Fruit fly (Drosophila melanogaster): ENCODE data around the gene CG8173.

Gene CG8173

DNA sequence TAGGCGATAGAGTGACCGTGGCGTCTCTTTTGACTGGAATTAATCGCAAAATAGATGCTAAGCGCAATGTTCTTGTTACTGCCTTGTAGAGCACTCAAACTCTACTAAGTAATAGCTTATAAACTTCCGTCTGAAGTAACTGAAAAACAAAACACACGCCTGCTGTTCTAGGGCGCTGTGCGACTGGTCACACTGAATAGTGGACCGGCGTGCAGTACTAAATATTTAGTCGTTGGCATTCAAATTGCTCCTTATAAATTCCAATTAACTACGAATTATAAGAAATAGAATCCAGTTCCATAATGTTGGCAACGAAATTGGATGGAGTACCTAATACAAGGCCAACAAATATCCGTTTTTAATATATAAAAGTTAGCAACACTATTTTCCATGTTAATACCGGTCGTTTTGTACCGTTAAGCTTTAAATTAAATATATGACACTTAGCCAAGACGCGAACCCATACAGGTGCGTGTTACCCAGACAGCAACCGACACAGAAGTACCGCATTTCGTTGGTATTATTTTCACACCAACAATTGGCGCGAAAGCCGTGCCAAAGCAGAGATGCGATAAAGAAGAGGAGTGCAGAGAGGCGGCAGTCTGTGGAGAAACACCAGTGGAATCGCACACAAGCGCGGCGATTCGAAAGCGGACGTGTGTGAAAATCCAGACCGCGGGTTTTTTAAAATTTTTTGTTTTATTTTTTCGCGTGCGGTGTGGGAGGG, at the start of gene CG8173, which contains the start of gene raskol:
CG8173 (minus strand) TSS at position 108 of the 727 bp plus-strand sequence.
raskol (plus strand) TSS at position 599 of the 727 bp plus-strand sequence.
- TF ChIP-seq CG8478 (optimal IDR thresholded peaks at IDR 0.05) (no peak), CTCF (optimal IDR thresholded peaks at IDR 0.05) (peak; percentile 43 to 52)

DNA sequence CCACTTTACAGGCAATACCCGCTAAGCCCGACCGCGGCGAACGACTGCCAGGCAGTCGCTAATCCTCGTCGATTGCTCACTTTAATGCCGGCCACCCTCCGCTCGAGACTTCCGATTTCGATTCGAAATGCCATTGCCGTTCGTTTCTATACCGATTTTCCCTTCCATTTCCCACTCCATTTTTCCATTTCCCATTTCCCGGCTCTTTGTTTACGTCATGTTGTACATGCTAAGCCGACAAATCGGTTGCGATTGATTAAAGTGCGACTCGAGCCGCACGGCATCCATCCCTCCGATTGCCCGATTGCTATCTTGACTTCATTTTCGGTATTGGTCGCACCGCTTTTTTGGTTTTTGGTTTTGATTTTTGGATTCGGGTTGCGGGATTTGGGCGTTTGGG, 47.4 kb upstream of the CG8173 start:
- TF ChIP-seq CG8478 (optimal IDR thresholded peaks at IDR 0.05) (no peak), CTCF (optimal IDR thresholded peaks at IDR 0.05) (no peak)

DNA sequence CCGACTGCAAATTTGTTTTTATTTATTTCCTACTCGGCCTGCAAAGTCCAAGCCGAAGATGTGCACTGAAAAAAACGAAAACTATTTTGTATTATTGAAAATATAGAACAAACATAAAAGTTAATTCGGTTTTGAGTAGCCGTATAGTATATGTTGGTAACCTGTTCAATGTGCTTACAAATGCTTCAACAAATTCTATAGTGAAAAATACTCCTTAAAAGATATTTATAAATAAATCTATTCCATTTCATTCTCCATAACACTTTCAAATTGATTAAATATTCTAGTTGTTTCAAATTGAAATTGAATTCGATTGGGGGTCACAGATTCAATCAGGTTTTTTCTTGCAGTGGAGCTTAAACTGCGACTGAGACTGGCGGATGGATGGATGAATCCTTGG, 45.7 kb upstream of the CG8173 start:
- TF ChIP-seq CG8478 (optimal IDR thresholded peaks at IDR 0.05): no peak
- no peak for TF ChIP-seq CTCF (optimal IDR thresholded peaks at IDR 0.05)

- TF ChIP-seq CTCF (optimal IDR thresholded peaks at IDR 0.05) (peak; percentile 97), CG8478 (optimal IDR thresholded peaks at IDR 0.05) (no peak)
Observed at dm6 chrX:17751658-17752057, 42.2 kb upstream of the CG8173 start.

DNA sequence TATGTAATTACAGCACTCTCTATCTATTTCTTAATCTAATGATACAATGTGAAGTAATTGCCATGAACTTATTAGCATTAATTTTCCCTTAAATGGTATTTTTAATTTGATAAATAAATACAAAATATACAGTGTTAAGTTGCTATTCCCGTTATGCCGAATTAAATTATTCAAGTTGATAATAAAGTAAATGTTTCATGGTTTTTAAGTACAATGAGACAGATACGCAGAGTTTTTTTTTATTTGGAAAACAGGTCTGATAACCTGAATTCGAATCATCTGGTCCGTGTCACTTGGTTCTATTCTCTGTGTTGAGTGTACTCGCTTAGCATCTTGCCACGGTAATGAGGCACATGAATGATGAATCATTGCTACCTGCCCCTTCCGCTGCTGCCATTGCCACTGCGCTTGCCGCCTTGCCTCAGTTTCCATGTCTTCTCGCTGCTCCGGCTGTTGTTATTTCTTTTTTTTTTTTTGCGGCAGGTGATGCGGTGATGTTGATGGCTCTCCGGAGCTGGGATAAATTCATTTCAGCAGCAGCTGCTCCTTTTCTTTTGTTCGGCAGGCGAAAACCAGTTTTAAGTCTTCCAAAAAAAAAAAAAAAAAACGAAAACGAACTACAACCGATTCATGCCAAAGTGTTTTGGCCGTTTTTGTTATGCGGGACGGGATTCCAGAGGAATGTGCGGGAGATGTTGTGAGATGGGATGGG, 36.4 kb upstream of the CG8173 start:
- TF ChIP-seq CTCF (optimal IDR thresholded peaks at IDR 0.05) (no peak), CG8478 (optimal IDR thresholded peaks at IDR 0.05) (no peak)

dm6 chrX:17743598-17743997, 34.1 kb upstream of the CG8173 start:
- TF ChIP-seq CTCF (optimal IDR thresholded peaks at IDR 0.05) (no peak), CG8478 (optimal IDR thresholded peaks at IDR 0.05) (no peak)

- TF ChIP-seq CG8478 (optimal IDR thresholded peaks at IDR 0.05) (no peak), CTCF (optimal IDR thresholded peaks at IDR 0.05) (no peak)
Observed at dm6 chrX:17742592-17743364, 33.3 kb upstream of the CG8173 start.

dm6 chrX:17741864-17742297, 32.4 kb upstream of the CG8173 start:
- TF ChIP-seq CTCF (optimal IDR thresholded peaks at IDR 0.05) (no peak), CG8478 (optimal IDR thresholded peaks at IDR 0.05) (no peak)

dm6 chrX:17741019-17741863, 31.8 kb upstream of the CG8173 start:
- TF ChIP-seq CTCF (optimal IDR thresholded peaks at IDR 0.05) (no peak), CG8478 (optimal IDR thresholded peaks at IDR 0.05) (no peak)

DNA sequence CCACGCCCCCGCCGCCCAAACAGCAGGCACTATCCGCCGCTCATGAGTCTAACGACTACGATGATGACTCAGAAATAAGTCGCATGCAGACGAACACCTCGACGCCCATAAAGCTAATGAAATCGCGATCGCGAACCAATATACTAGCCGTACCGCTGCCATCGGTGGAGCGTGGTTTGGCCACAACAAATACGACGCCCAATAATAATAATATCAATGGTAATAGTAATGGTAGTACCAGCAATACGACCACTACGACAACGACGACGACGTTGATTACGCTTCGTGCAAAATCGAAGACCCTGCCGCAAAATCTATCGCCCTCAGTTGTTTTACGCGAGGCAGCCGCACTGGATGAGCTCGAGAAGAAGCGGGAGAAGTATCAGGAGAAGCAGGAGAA, 30.5 kb upstream of the CG8173 start:
- no peak for TF ChIP-seq CTCF (optimal IDR thresholded peaks at IDR 0.05)
- no peak for TF ChIP-seq CG8478 (optimal IDR thresholded peaks at IDR 0.05)

DNA sequence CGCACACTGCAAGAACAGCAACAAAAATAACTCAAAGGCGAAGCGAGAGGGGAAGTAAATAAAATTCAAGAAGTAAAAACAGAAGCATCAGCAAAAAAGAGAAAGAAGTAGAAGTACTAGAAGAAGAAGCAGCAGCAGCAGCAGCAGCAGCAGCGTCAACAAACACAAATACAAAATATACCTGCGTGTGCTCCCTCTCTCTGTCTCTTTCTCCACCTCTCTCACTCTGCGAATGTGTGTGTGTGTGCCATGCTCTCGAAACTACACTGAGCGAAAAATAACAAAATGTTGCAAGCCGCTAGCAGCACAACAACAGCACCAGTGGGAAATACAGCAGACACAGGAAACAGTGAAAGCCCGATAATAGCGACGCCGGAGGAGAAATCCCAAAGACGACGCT, 29.5 kb upstream of the CG8173 start:
- no peak for TF ChIP-seq CTCF (optimal IDR thresholded peaks at IDR 0.05)
- no peak for TF ChIP-seq CG8478 (optimal IDR thresholded peaks at IDR 0.05)

DNA sequence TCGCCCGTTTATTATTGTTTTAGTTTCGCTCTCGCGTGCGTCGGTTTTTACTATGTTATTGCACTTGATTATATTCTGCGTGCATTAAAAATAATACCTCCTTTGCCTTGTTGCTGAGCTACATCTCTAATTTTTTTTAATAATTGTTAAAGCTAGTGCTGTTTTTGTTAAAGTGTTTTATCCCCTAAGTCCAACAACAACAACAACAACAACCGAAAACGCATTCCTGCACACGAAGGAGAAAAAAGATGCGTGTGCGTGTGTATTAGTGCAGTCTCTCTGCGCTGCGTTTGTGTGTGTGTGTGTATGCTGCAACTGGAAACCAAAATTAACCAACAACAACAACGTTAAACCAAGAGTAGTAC, 29.0 kb upstream of the CG8173 start:
- TF ChIP-seq CTCF (optimal IDR thresholded peaks at IDR 0.05) (no peak), CG8478 (optimal IDR thresholded peaks at IDR 0.05) (no peak)

DNA sequence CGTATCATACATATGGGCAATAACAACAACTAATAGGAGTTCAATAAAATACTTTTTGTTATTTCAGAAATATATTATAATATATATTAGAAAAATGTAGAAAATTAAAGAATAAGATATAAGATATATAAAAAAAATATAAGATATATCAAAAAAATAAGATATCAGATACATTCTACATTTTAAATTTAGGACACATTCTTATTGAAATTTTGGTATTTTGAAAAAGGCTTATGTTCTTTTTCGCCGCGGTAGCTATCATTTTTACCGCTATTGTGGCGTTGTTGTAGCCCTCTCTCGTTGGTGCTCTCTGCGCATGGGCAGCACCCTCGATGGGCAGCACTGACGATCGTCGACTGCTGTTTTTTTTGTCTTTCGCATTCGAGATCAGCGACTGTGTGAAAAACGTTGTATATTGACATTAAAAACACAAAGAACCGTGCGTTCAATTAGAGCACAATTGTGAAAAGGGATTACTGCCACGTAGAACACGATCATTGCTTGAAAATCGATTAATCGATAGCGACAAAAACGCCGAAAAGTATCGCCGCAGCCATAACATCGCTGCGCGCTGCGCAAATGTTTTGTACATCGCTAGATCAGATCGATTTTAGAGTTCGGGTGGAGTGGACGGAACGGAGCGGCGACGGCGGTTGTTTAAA, 28.5 kb upstream of the CG8173 start:
- TF ChIP-seq CG8478 (optimal IDR thresholded peaks at IDR 0.05): no peak
- peak; percentile 37 to 42 for TF ChIP-seq CTCF (optimal IDR thresholded peaks at IDR 0.05)

DNA sequence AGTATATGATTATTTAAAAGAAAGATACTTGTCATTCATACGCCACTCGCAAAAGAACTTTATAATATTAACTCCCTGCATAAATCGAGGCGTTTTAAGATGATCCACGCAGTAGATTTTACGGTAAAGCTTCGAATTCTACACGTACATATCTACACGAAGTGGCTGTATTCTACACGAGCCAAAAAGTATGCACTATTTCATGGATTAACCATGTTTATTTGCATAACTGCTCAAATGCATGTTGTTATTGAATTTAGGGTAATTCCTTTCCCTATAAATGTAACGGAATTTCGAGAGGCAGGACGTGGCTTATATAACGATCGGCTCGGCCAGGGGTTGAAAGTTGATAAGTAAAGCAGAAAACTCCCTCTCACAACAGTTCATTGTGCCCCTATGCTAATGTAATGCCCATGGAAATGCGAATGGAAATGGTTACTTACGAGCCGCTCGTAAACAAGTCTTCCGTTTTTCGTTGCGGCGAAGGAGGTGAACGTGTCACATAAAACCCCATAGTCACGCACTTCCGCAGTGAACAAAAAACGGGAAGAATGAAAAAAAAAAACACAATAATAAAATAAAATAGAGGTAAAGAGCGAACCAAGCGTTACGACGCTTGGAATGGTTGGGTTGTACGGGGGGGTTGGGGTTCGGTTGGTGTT, 27.7 kb upstream of the CG8173 start:
- no peak for TF ChIP-seq CG8478 (optimal IDR thresholded peaks at IDR 0.05)
- peak; percentile 77 to 79 for TF ChIP-seq CTCF (optimal IDR thresholded peaks at IDR 0.05)

Data from S2 (cell line).